Worm (Caenorhabditis elegans) whole organism, L4 larva: ENCODE data around the gene fbxb-108.

Experiments used
- D1046.2 ChIP-seq: fragments of 200-800 bp; sonication (Bioruptor generic); IDR thresholded peaks from 2 replicates; pipeline ENCODE4 v1.3.6; 2022; ENCODE audit warnings: missing genetic modification characterization, missing compliant biosample characterization
- F49E8.2 ChIP-seq: sonication (generic microtip); optimal IDR thresholded peaks from 2 replicates; lab custom pipeline; 2016; ENCODE audit warnings: missing compliant biosample characterization, mild to moderate bottlenecking, missing genetic modification characterization, borderline replicate concordance
- R02D3.7 ChIP-seq: fragments of 150-350 bp; sonication (generic microtip); optimal IDR thresholded peaks from 3 replicates; lab custom pipeline; 2014; ENCODE audit warnings: missing biosample characterization, missing genetic modification characterization
- Y105C5A.15 ChIP-seq: fragments of 200-800 bp; sonication (Bioruptor generic); IDR thresholded peaks from 2 replicates; pipeline ENCODE4 v1.3.6; 2022; ENCODE audit warnings: missing genetic modification characterization, missing compliant biosample characterization
- aha-1 ChIP-seq: fragments of 150-350 bp; peaks from one replicate; lab custom pipeline; 2014; ENCODE audit warnings: missing biosample characterization, missing genetic modification characterization
- arid-1 ChIP-seq: fragments of 200-800 bp; sonication (Bioruptor generic); conservative IDR thresholded peaks from 2 replicates; pipeline ENCODE4 v1.3.6; 2022; ENCODE audit warnings: missing genetic modification reagents, missing genetic modification characterization, missing compliant biosample characterization
- ceh-20 ChIP-seq: fragments of 200-800 bp; sonication (Bioruptor generic); IDR thresholded peaks from 2 replicates; pipeline ENCODE4 v1.3.6; 2022; ENCODE audit warnings: missing genetic modification reagents, missing genetic modification characterization, missing compliant biosample characterization
- dmd-6 ChIP-seq: fragments of 200-800 bp; sonication (Bioruptor generic); IDR thresholded peaks from 2 replicates; pipeline ENCODE4 v1.3.6; 2022; ENCODE audit warnings: missing genetic modification reagents, missing genetic modification characterization, missing compliant biosample characterization
- duxl-1 ChIP-seq: sonication (generic microtip); optimal IDR thresholded peaks from 2 replicates; lab custom pipeline; 2016; ENCODE audit warnings: mild to moderate bottlenecking, missing genetic modification characterization, moderate library complexity, missing compliant biosample characterization; ENCODE audit not compliant: poor library complexity
- dve-1 ChIP-seq: sonication (generic microtip); optimal IDR thresholded peaks from 2 replicates; lab custom pipeline; 2017; ENCODE audit warnings: antibody characterized with exemption, mild to moderate bottlenecking, missing genetic modification characterization, missing compliant biosample characterization; ENCODE audit not compliant: insufficient read depth
- egl-43 ChIP-seq: fragments of 200-800 bp; sonication (Bioruptor generic); IDR thresholded peaks from 2 replicates; pipeline ENCODE4 v1.3.6; 2022; ENCODE audit warnings: missing genetic modification reagents, missing genetic modification characterization, missing compliant biosample characterization
- fkh-10 ChIP-seq: fragments of 150-350 bp; optimal IDR thresholded peaks from 2 replicates; lab custom pipeline; 2014; ENCODE audit warnings: missing biosample characterization, missing genetic modification reagents, missing genetic modification characterization
- gei-8 ChIP-seq: fragments of 200-800 bp; sonication (Bioruptor generic); optimal IDR thresholded peaks from 2 replicates; lab custom pipeline; 2018; ENCODE audit warnings: mild to moderate bottlenecking, missing genetic modification characterization, missing compliant biosample characterization
- hif-1 ChIP-seq, 2 experiments: sonication (generic microtip); optimal IDR thresholded peaks; 2 replicates each; lab custom pipeline; 2016 to 2017; ENCODE audit warnings: missing compliant biosample characterization in 2 of 2, missing genetic modification characterization in 2 of 2, missing genetic modification reagents in 2 of 2, missing genotype in 2 of 2, mild to moderate bottlenecking in 1 of 2
- hlh-11 ChIP-seq: fragments of 200-800 bp; sonication (Bioruptor generic); optimal IDR thresholded peaks from 2 replicates; lab custom pipeline; 2018; ENCODE audit warnings: mild to moderate bottlenecking, missing genetic modification characterization, missing compliant biosample characterization
- hlh-30 ChIP-seq: sonication (generic microtip); optimal IDR thresholded peaks from 2 replicates; lab custom pipeline; 2017; ENCODE audit warnings: antibody characterized with exemption, mild to moderate bottlenecking, missing genetic modification characterization, missing compliant biosample characterization; ENCODE audit not compliant: insufficient read depth
- lin-1 ChIP-seq: fragments of 200-800 bp; sonication (Bioruptor generic); IDR thresholded peaks from 2 replicates; pipeline ENCODE4 v1.3.6; 2022; ENCODE audit warnings: missing genetic modification reagents, missing genetic modification characterization, missing compliant biosample characterization
- lin-15B ChIP-seq: fragments of 150-350 bp; sonication (generic microtip); optimal IDR thresholded peaks from 3 replicates; lab custom pipeline; 2014; ENCODE audit warnings: missing biosample characterization, missing genetic modification characterization
- lsy-2 ChIP-seq, 2 experiments: fragments of 150-350 bp in 1 of 2; sonication (generic microtip) in 1 of 2; optimal IDR thresholded peaks; 2 replicates each; lab custom pipeline; 2014 to 2017; ENCODE audit warnings: missing biosample characterization in 2 of 2, missing genetic modification characterization in 2 of 2
- mdl-1 ChIP-seq, 2 experiments: fragments of 150-350 bp in 1 of 2; sonication (generic microtip) in 1 of 2; optimal IDR thresholded peaks; 2 replicates each; lab custom pipeline; 2014 to 2017; ENCODE audit warnings: missing biosample characterization in 2 of 2, missing genetic modification characterization in 2 of 2
- mep-1 ChIP-seq: fragments of 150-350 bp; sonication (generic microtip); optimal IDR thresholded peaks from 3 replicates; lab custom pipeline; 2014; ENCODE audit warnings: missing biosample characterization, missing genetic modification characterization
- mes-2 ChIP-seq: sonication (generic microtip); optimal IDR thresholded peaks from 2 replicates; lab custom pipeline; 2016; ENCODE audit warnings: missing genotype, mild to moderate bottlenecking, missing genetic modification characterization, missing compliant biosample characterization; ENCODE audit not compliant: poor library complexity, severe bottlenecking
- mxl-3 ChIP-seq: fragments of 200-800 bp; sonication (Bioruptor generic); optimal IDR thresholded peaks from 2 replicates; lab custom pipeline; 2018; ENCODE audit warnings: mild to moderate bottlenecking, missing genetic modification characterization, missing compliant biosample characterization
- nhr-28 ChIP-seq: fragments of 150-350 bp; optimal IDR thresholded peaks from 2 replicates; lab custom pipeline; 2014; ENCODE audit warnings: missing biosample characterization, missing genetic modification characterization
- nhr-42 ChIP-seq: fragments of 200-800 bp; sonication (Bioruptor generic); IDR thresholded peaks from 2 replicates; pipeline ENCODE4 v1.3.6; 2022; ENCODE audit warnings: missing genetic modification characterization, missing compliant biosample characterization
- nhr-48 ChIP-seq: sonication (generic microtip); optimal IDR thresholded peaks from 2 replicates; lab custom pipeline; 2016; ENCODE audit warnings: mild to moderate bottlenecking, missing genetic modification characterization, missing compliant biosample characterization
- nhr-6 ChIP-seq: fragments of 150-350 bp; optimal IDR thresholded peaks from 2 replicates; lab custom pipeline; 2014; ENCODE audit warnings: missing biosample characterization, missing genetic modification characterization
- nhr-77 ChIP-seq: fragments of 150-350 bp; optimal IDR thresholded peaks from 2 replicates; lab custom pipeline; 2014; ENCODE audit warnings: missing biosample characterization, missing genetic modification characterization
- pha-4 ChIP-seq, 2 experiments: fragments of 150-350 bp in 1 of 2; fragments of 200-800 bp in 1 of 2; sonication (Bioruptor generic) in 1 of 2; IDR thresholded peaks in 1 of 2; optimal IDR thresholded peaks in 1 of 2; 2 replicates each; pipeline versions ENCODE4 v1.3.6 to Lab custom; 2014 to 2022; ENCODE audit warnings: missing genetic modification characterization in 2 of 2, missing genetic modification reagents in 2 of 2, missing biosample characterization in 1 of 2, missing compliant biosample characterization in 1 of 2
- php-3 ChIP-seq: fragments of 200-800 bp; sonication (Bioruptor generic); IDR thresholded peaks from 2 replicates; pipeline ENCODE4 v1.3.6; 2022; ENCODE audit warnings: missing genetic modification reagents, missing genetic modification characterization, missing compliant biosample characterization
- rbr-2 ChIP-seq: sonication (generic microtip); optimal IDR thresholded peaks from 2 replicates; lab custom pipeline; 2016; ENCODE audit warnings: missing genotype, missing genetic modification characterization, missing compliant biosample characterization
- set-16 ChIP-seq: fragments of 200-800 bp; sonication (Bioruptor generic); IDR thresholded peaks from 2 replicates; pipeline ENCODE4 v1.3.6; 2022; ENCODE audit warnings: missing genetic modification reagents, missing genetic modification characterization, missing compliant biosample characterization
- tra-1 ChIP-seq: fragments of 200-800 bp; sonication (Bioruptor generic); IDR thresholded peaks from 2 replicates; pipeline ENCODE4 v1.3.6; 2022; ENCODE audit warnings: missing genetic modification reagents, missing genetic modification characterization, missing compliant biosample characterization
- unc-130 ChIP-seq: sonication (generic microtip); optimal IDR thresholded peaks from 2 replicates; lab custom pipeline; 2016; ENCODE audit warnings: missing genetic modification reagents, missing genetic modification characterization, missing compliant biosample characterization
- zip-2 ChIP-seq: fragments of 150-350 bp; optimal IDR thresholded peaks from 2 replicates; lab custom pipeline; 2014; ENCODE audit warnings: missing biosample characterization, missing genetic modification characterization
- ztf-11 ChIP-seq: fragments of 150-350 bp; optimal IDR thresholded peaks from 2 replicates; lab custom pipeline; 2014; ENCODE audit warnings: missing biosample characterization, missing genetic modification characterization

fbxb-108 gene

DNA sequence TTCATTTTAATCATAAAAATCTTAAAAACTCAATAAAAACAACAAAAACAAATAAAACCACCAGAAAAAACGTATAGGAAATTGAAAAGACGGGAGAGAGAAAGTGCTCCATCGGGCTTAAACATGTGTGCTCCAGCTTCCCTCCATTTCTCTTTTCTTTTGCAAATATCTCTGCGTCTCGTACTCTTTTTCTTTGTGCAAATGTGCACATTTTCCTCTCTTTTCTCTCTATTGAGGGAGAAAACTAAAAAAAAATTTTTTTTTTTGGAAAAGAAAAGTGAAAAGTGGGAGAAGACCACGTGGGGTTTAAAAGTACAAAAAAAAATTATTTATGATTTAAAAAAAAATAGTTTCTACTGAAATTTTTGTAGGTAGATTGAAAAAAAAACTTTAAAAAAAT, 39.5 kb downstream of the fbxb-108 start:
- TF ChIP-seq mes-2 (tag; lab: Kevin White, UChicago), result peak; percentile 0
- no peak for TF ChIP-seq gei-8
- no peak for TF ChIP-seq ceh-20 (GFP tag; lab: Robert Waterston, UW)
- no peak for TF ChIP-seq ztf-11 (tag; lab: Kevin White, UChicago)
- TF ChIP-seq hlh-30 (tag; lab: Kevin White, UChicago), result peak; percentile 26
- TF ChIP-seq hif-1 (tag; optimal IDR thresholded peaks at IDR 0.05; lab: Kevin White, UChicago), result no peak
- peak; percentile 20 for TF ChIP-seq aha-1 (tag; lab: Kevin White, UChicago)
- TF ChIP-seq D1046.2, result no peak
- TF ChIP-seq R02D3.7 (tag; lab: Kevin White, UChicago), result no peak
- TF ChIP-seq zip-2 (tag; lab: Kevin White, UChicago), result no peak
- 0 out of 2 replicates have a peak, but pooled peaks have one; percentile 20 for TF ChIP-seq pha-4 (GFP tag; IDR thresholded peaks at IDR 0.05; lab: Robert Waterston, UW)
- no peak for TF ChIP-seq pha-4 (tag; optimal IDR thresholded peaks at IDR 0.05; lab: Kevin White, UChicago)
- TF ChIP-seq nhr-6 (tag; lab: Kevin White, UChicago), result peak; percentile 19
- TF ChIP-seq mep-1 (tag; lab: Kevin White, UChicago), result peak; percentile 52
- TF ChIP-seq fkh-10 (GFP tag; lab: Kevin White, UChicago), result peak; percentile 1
- peak in 1 of 2 experiments; percentile 65 for TF ChIP-seq mdl-1 (tag; optimal IDR thresholded peaks at IDR 0.05; lab: Kevin White, UChicago)
- TF ChIP-seq lsy-2 (tag; optimal IDR thresholded peaks at IDR 0.05; lab: Kevin White, UChicago), result peak in 1 of 2 experiments; percentile 52
- TF ChIP-seq unc-130 (GFP tag; lab: Kevin White, UChicago), result no peak
- TF ChIP-seq dmd-6 (GFP tag; lab: Robert Waterston, UW), result peak; percentile 48
- TF ChIP-seq arid-1 (GFP tag; lab: Robert Waterston, UW), result no peak
- TF ChIP-seq rbr-2 (tag; lab: Kevin White, UChicago), result no peak
- TF ChIP-seq nhr-42 (GFP tag; lab: Robert Waterston, UW), result no peak
- TF ChIP-seq F49E8.2 (tag; lab: Kevin White, UChicago), result no peak
- no peak for TF ChIP-seq duxl-1 (tag; lab: Kevin White, UChicago)
- TF ChIP-seq hlh-11 (tag; lab: Kevin White, UChicago), result peak; percentile 43

- TF ChIP-seq nhr-48 (tag; lab: Kevin White, UChicago) (peak; percentile 75), egl-43 (GFP tag; lab: Robert Waterston, UW) (no peak), nhr-77 (tag; lab: Kevin White, UChicago) (no peak), mxl-3 (no peak), gei-8 (no peak), pha-4 (GFP tag; IDR thresholded peaks at IDR 0.05; lab: Robert Waterston, UW) (0 out of 2 replicates have a peak, but pooled peaks have one; percentile 52), pha-4 (tag; optimal IDR thresholded peaks at IDR 0.05; lab: Kevin White, UChicago) (no peak), hlh-30 (tag; lab: Kevin White, UChicago) (peak; percentile 80), hlh-11 (tag; lab: Kevin White, UChicago) (peak; percentile 37), tra-1 (GFP tag; lab: Robert Waterston, UW) (peak; percentile 64; the same call in 1 of the 2 replicates), nhr-28 (tag; lab: Kevin White, UChicago) (peak; percentile 32), lin-15B (tag; lab: Kevin White, UChicago) (no peak), lin-1 (GFP tag; lab: Robert Waterston, UW) (0 out of 2 replicates have a peak, but pooled peaks have one; percentile 22), dmd-6 (GFP tag; lab: Robert Waterston, UW) (peak; percentile 85), Y105C5A.15 (GFP tag; lab: Robert Waterston, UW) (no peak), aha-1 (tag; lab: Kevin White, UChicago) (no peak), php-3 (GFP tag; lab: Robert Waterston, UW) (0 out of 2 replicates have a peak, but pooled peaks have one; percentile 15), set-16 (GFP tag; lab: Robert Waterston, UW) (peak; percentile 26; the same call in 1 of the 2 replicates), dve-1 (tag; lab: Kevin White, UChicago) (peak; percentile 79)
These were observed 40.2 kb downstream of the fbxb-108 start for ce11 chrII:2804949-2805348.
